Fruit fly (Drosophila melanogaster) whole organism, prepupa: ENCODE measurements around the gene CG18171.

Experiments used
- Blimp-1 ChIP-seq: fragments of 200-800 bp; sonication (Bioruptor generic); optimal IDR thresholded peaks from 3 replicates; lab custom pipeline; 2017; ENCODE audit warnings: missing biosample characterization, missing genetic modification characterization, mild to moderate bottlenecking, moderate library complexity, missing genetic modification reagents
- CG10669 ChIP-seq: fragments of 200-800 bp; sonication (Bioruptor generic); optimal IDR thresholded peaks from 3 replicates; lab custom pipeline; 2018; ENCODE audit warnings: missing biosample characterization, mild to moderate bottlenecking, missing genetic modification characterization, moderate library complexity
- CG11294 ChIP-seq: fragments of 200-800 bp; sonication (Bioruptor generic); IDR thresholded peaks from 2 replicates; pipeline ENCODE4 v1.3.6; 2022; ENCODE audit warnings: missing biosample characterization, missing genetic modification characterization
- CG11762 ChIP-seq: fragments of 200-800 bp; sonication (Bioruptor generic); optimal IDR thresholded peaks from 3 replicates; lab custom pipeline; 2016; ENCODE audit warnings: missing biosample characterization, missing genetic modification characterization; ENCODE audit not compliant: insufficient read depth
- CG1621 ChIP-seq: fragments of 200-800 bp; sonication (Bioruptor generic); optimal IDR thresholded peaks from 3 replicates; lab custom pipeline; 2018; ENCODE audit warnings: missing biosample characterization, mild to moderate bottlenecking, missing genetic modification characterization
- CG16779 ChIP-seq: fragments of 200-800 bp; sonication (Bioruptor generic); optimal IDR thresholded peaks from 3 replicates; lab custom pipeline; 2017; ENCODE audit warnings: missing biosample characterization, mild to moderate bottlenecking, missing genetic modification characterization
- CG3032 ChIP-seq: fragments of 200-800 bp; optimal IDR thresholded peaks from 2 replicates; lab custom pipeline; 2019; ENCODE audit warnings: missing biosample characterization, mild to moderate bottlenecking, missing genetic modification characterization, moderate library complexity
- CG32006 ChIP-seq: fragments of 200-800 bp; sonication (Bioruptor generic); optimal IDR thresholded peaks from 3 replicates; lab custom pipeline; 2017; ENCODE audit warnings: missing biosample characterization, mild to moderate bottlenecking, missing genetic modification characterization
- CG34406 ChIP-seq: fragments of 200-800 bp; sonication (Bioruptor generic); optimal IDR thresholded peaks from 3 replicates; lab custom pipeline; 2016; ENCODE audit warnings: missing biosample characterization, missing genetic modification characterization
- CG4318 ChIP-seq: fragments of 200-800 bp; sonication (Bioruptor generic); optimal IDR thresholded peaks from 3 replicates; lab custom pipeline; 2017; ENCODE audit warnings: missing biosample characterization, mild to moderate bottlenecking, missing genetic modification characterization
- CG6808 ChIP-seq: fragments of 200-800 bp; sonication (Bioruptor generic); optimal IDR thresholded peaks from 3 replicates; lab custom pipeline; 2017; ENCODE audit warnings: missing biosample characterization, missing genetic modification characterization, mild to moderate bottlenecking, moderate library complexity, missing genetic modification reagents
- CG6854 ChIP-seq: fragments of 200-800 bp; sonication (Bioruptor generic); optimal IDR thresholded peaks from 2 replicates; lab custom pipeline; 2017; ENCODE audit warnings: missing biosample characterization, mild to moderate bottlenecking, missing genetic modification characterization
- CG7368 ChIP-seq: fragments of 200-800 bp; sonication (Bioruptor generic); optimal IDR thresholded peaks from 3 replicates; lab custom pipeline; 2016; ENCODE audit warnings: missing biosample characterization, missing genetic modification characterization
- CG8119 ChIP-seq: fragments of 200-800 bp; sonication (Bioruptor generic); IDR thresholded peaks from 3 replicates; pipeline ENCODE4 v1.3.6; 2022; ENCODE audit warnings: missing biosample characterization, missing genetic modification characterization
- CG8319 ChIP-seq: fragments of 200-800 bp; sonication (Bioruptor generic); optimal IDR thresholded peaks from 3 replicates; lab custom pipeline; 2016; ENCODE audit warnings: missing biosample characterization, missing genetic modification characterization
- CG8632 ChIP-seq: fragments of 200-800 bp; sonication (Bioruptor generic); optimal IDR thresholded peaks from 3 replicates; lab custom pipeline; 2016; ENCODE audit warnings: missing biosample characterization, missing genetic modification characterization
- CG9139 ChIP-seq: fragments of 200-800 bp; sonication (Bioruptor generic); optimal IDR thresholded peaks from 3 replicates; lab custom pipeline; 2017; ENCODE audit warnings: missing biosample characterization, mild to moderate bottlenecking, missing genetic modification characterization
- Eip75B ChIP-seq: fragments of 200-800 bp; sonication (Bioruptor generic); optimal IDR thresholded peaks from 3 replicates; lab custom pipeline; 2016; ENCODE audit warnings: missing biosample characterization, missing genetic modification characterization
- Ets21C ChIP-seq: fragments of 200-800 bp; sonication (Bioruptor generic); optimal IDR thresholded peaks from 3 replicates; lab custom pipeline; 2016; ENCODE audit warnings: missing biosample characterization, missing genetic modification characterization
- Gug ChIP-seq: fragments of 200-800 bp; sonication (Bioruptor generic); IDR thresholded peaks from 2 replicates; pipeline ENCODE4 v1.3.6; 2022; ENCODE audit warnings: missing biosample characterization, missing genetic modification characterization
- Hr38 ChIP-seq: sonication (Bioruptor generic); optimal IDR thresholded peaks from 2 replicates; lab custom pipeline; 2016; ENCODE audit warnings: missing biosample characterization, missing genetic modification characterization
- Hr39 ChIP-seq: fragments of 200-800 bp; sonication (Bioruptor generic); optimal IDR thresholded peaks from 2 replicates; lab custom pipeline; 2016; ENCODE audit warnings: missing biosample characterization, missing genetic modification characterization
- Hr4 ChIP-seq: fragments of 200-800 bp; sonication (Bioruptor generic); optimal IDR thresholded peaks from 3 replicates; lab custom pipeline; 2016; ENCODE audit warnings: missing biosample characterization, missing genetic modification characterization
- Lpt ChIP-seq: fragments of 200-800 bp; sonication (Bioruptor generic); optimal IDR thresholded peaks from 3 replicates; lab custom pipeline; 2016; ENCODE audit warnings: missing biosample characterization, missing genetic modification characterization
- Met ChIP-seq: fragments of 200-800 bp; sonication (Bioruptor generic); optimal IDR thresholded peaks from 3 replicates; lab custom pipeline; 2016; ENCODE audit warnings: missing biosample characterization, missing genetic modification characterization
- OdsH ChIP-seq: fragments of 200-800 bp; sonication (Bioruptor generic); optimal IDR thresholded peaks from 3 replicates; lab custom pipeline; 2016; ENCODE audit warnings: missing biosample characterization, missing genetic modification characterization
- Smox ChIP-seq: fragments of 200-800 bp; sonication (Bioruptor generic); optimal IDR thresholded peaks from 3 replicates; lab custom pipeline; 2016; ENCODE audit warnings: missing biosample characterization, missing genetic modification characterization
- Sox15 ChIP-seq: fragments of 200-800 bp; sonication (Bioruptor generic); optimal IDR thresholded peaks from 3 replicates; lab custom pipeline; 2016; ENCODE audit warnings: missing biosample characterization, missing genetic modification characterization
- achi ChIP-seq: fragments of 200-800 bp; sonication (Bioruptor generic); optimal IDR thresholded peaks from 3 replicates; lab custom pipeline; 2016; ENCODE audit warnings: missing biosample characterization, missing genetic modification characterization
- acj6 ChIP-seq: fragments of 200-800 bp; sonication (Bioruptor generic); optimal IDR thresholded peaks from 3 replicates; lab custom pipeline; 2016; ENCODE audit warnings: missing biosample characterization, missing genetic modification characterization
- dac ChIP-seq: fragments of 200-800 bp; sonication (Bioruptor generic); optimal IDR thresholded peaks from 2 replicates; lab custom pipeline; 2017; ENCODE audit warnings: missing biosample characterization, mild to moderate bottlenecking, missing genetic modification characterization
- dsx ChIP-seq: fragments of 200-800 bp; optimal IDR thresholded peaks from 3 replicates; lab custom pipeline; 2019; ENCODE audit warnings: missing biosample characterization, mild to moderate bottlenecking, missing genetic modification characterization, moderate library complexity; ENCODE audit not compliant: poor library complexity, severe bottlenecking
- esn ChIP-seq: fragments of 200-800 bp; sonication (Bioruptor generic); optimal IDR thresholded peaks from 2 replicates; lab custom pipeline; 2016; ENCODE audit warnings: missing biosample characterization, mild to moderate bottlenecking, missing genetic modification characterization, moderate library complexity
- fd59A ChIP-seq: fragments of 200-800 bp; sonication (Bioruptor generic); optimal IDR thresholded peaks from 2 replicates; lab custom pipeline; 2017; ENCODE audit warnings: missing biosample characterization, mild to moderate bottlenecking, missing genetic modification characterization, missing genetic modification reagents
- fkh ChIP-seq: fragments of 200-800 bp; sonication (Bioruptor generic); optimal IDR thresholded peaks from 3 replicates; lab custom pipeline; 2017; ENCODE audit warnings: missing biosample characterization, mild to moderate bottlenecking, missing genetic modification characterization, moderate library complexity
- salr ChIP-seq, 2 experiments: fragments of 200-800 bp; sonication (Bioruptor generic); optimal IDR thresholded peaks; 3 replicates each; lab custom pipeline; 2016 to 2018; ENCODE audit warnings: missing biosample characterization in 2 of 2, missing genetic modification characterization in 2 of 2, mild to moderate bottlenecking in 1 of 2
- spab ChIP-seq: fragments of 200-800 bp; sonication (Bioruptor generic); optimal IDR thresholded peaks from 2 replicates; lab custom pipeline; 2017; ENCODE audit warnings: missing biosample characterization, mild to moderate bottlenecking, missing genetic modification characterization, missing genetic modification reagents
- ss ChIP-seq, 2 experiments: fragments of 200-800 bp; sonication (Bioruptor generic); optimal IDR thresholded peaks; 2 replicates in 1 of 2; 3 replicates in 1 of 2; lab custom pipeline; 2017 to 2018; ENCODE audit warnings: mild to moderate bottlenecking in 2 of 2, missing biosample characterization in 2 of 2, missing genetic modification characterization in 2 of 2, moderate library complexity in 1 of 2
- svp ChIP-seq: fragments of 200-800 bp; sonication (Bioruptor generic); peaks from one replicate; lab custom pipeline; 2016; ENCODE audit warnings: missing biosample characterization, missing genetic modification characterization
- topi ChIP-seq: fragments of 200-800 bp; sonication (Bioruptor generic); optimal IDR thresholded peaks from 3 replicates; lab custom pipeline; 2016; ENCODE audit warnings: missing biosample characterization, missing genetic modification characterization

CG18171 gene

DNA sequence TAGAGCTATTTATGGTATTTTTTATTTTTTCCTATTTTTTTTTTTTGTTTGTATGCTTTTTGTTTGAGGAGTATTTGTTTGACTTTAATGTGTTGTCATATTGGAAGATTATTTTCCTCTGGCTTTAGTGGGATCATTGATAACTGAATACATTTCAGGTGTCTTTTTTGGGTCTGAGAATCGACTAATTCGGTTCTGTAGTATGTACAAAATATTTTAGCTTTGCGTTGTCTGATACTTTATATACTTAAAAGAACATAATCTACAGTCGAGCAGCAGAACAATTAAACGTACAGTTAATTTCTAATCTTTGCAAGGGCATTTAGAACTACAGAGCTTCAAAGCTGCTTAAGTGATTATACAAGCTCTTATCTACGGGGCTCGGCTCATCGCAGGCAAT, at the start of gene CG18171:
CG18171 (minus strand) TSS at position 101 of the 400 bp plus-strand sequence.
- TF ChIP-seq Gug (no peak), Hr39 (GFP tag; lab: Kevin White, UChicago) (no peak), CG4318 (GFP tag; lab: Kevin White, UChicago) (no peak), achi (no peak), fd59A (GFP tag; lab: Kevin White, UChicago) (no peak), spab (GFP tag; lab: Kevin White, UChicago) (no peak), dac (no peak), CG11294 (GFP tag; lab: Robert Waterston, UW) (no peak), Hr4 (GFP tag; lab: Kevin White, UChicago) (no peak)

DNA sequence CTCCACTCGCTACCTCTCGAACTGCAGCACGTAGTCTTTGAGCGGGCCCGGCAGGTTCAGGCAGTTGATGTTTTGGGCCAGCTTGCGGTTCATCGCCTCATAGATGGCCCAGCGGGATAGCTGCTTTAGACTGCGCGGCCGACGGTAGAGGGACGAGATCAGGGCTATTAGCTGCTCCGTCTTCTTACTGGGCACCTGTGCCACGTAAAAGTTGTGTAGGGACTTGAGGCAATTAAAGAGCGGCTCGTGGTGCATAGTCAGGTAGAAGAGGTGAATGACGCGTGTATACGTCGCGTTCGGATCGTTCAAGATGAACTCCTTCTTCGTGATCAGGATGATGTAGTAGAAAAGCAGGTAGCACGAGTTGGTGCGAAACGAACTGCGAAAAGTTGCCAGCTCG, 49.6 kb upstream of the CG18171 start:
- no peak for TF ChIP-seq ss (GFP tag; optimal IDR thresholded peaks at IDR 0.05; lab: Kevin White, UChicago)
- TF ChIP-seq Lpt (GFP tag; lab: Kevin White, UChicago), result no peak
- TF ChIP-seq acj6 (GFP tag; lab: Kevin White, UChicago), result no peak
- TF ChIP-seq CG7368 (GFP tag; lab: Kevin White, UChicago), result no peak
- TF ChIP-seq CG10669 (GFP tag; lab: Kevin White, UChicago), result no peak
- no peak for TF ChIP-seq CG8319 (GFP tag; lab: Kevin White, UChicago)
- no peak for TF ChIP-seq CG11294 (GFP tag; lab: Robert Waterston, UW)
- TF ChIP-seq fkh (GFP tag; lab: Kevin White, UChicago), result no peak
- no peak for TF ChIP-seq Blimp-1 (GFP tag; lab: Kevin White, UChicago)

DNA sequence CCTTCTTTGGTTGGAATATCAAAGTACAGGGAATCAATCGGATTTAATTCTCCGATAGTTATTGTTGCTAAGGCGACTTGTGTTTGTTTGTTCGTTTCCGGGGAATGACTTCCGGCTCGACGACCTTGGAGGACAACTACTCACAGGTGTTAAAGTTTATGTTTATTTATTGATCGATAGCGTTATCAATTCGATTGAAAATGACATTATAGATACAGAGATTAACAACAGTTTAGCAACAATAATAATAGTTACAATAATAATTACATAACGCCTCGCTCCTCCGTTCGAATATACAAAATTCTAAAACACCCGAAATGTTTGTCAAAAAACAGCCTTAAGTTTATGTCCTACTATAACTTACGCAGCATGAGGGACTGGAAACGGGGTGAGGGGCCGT, 48.7 kb upstream of the CG18171 start, which contains the start of gene Dhc62B:
Dhc62B (minus strand) TSS at position 101 of the 400 bp plus-strand sequence.
- TF ChIP-seq svp (GFP tag; lab: Kevin White, UChicago), result peak; percentile 9
- no peak for TF ChIP-seq salr (GFP tag; optimal IDR thresholded peaks at IDR 0.05; lab: Kevin White, UChicago)

DNA sequence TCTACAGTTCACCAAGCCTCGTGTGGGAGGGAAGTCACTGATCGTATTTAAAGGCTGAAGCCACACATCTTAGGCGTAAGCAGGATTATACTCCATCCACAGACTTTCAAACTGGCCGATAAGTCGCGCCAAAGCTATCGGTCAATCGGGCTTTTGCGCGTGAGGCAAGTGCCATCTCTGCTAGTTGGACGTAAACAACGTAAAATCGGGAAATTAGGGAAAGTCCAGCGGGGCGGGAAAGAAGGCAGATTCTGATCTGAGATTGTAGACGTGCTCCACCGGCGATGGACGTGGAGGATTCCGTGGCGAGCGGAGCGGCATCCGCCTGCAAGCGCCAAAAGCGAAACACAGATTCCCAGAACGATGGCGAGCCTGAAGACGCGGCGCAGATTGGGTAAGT, 33.2 kb upstream of the CG18171 start, which contains the start of gene CG8001:
CG8001 (plus strand) TSS at position 17 of the 400 bp plus-strand sequence.
- TF ChIP-seq Eip75B (GFP tag; lab: Kevin White, UChicago) (no peak), CG1621 (tag; lab: Kevin White, UChicago) (peak; percentile 68)
- TF ChIP-seq, all 60 proteins: peak for 1

DNA sequence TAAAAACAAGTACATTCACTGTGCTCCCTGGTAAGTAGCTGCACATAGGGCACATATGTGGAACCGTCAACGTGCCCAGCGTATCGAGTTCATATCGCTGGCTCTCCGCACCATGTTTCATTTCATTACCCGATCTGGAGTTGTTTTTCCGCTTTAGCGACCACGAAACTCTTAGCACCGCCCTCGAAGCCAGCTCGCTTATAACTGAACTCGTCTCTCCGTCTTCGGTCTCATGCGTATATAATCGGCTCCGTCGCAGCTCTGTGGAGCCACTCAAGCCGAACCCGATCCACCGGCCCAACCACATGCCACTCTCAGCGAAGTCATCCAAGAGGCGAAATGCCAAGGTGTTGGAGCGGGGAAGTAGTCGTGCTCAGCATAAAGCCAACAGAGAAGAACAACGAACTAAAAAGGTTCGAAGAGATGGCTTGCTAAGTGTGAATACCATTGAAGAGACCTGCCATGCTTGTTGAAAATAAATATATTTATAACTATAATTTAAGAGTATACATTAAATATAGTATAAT, 32.6 kb upstream of the CG18171 start, which contains the start of gene Cht2:
Cht2 (minus strand) TSS at position 477 of the 527 bp plus-strand sequence.
- TF ChIP-seq spab (GFP tag; lab: Kevin White, UChicago) (no peak), ss (GFP tag; optimal IDR thresholded peaks at IDR 0.05; lab: Kevin White, UChicago) (peak; percentile 42 to 61), fd59A (GFP tag; lab: Kevin White, UChicago) (no peak), CG4318 (GFP tag; lab: Kevin White, UChicago) (no peak), CG10669 (GFP tag; lab: Kevin White, UChicago) (no peak), Lpt (GFP tag; lab: Kevin White, UChicago) (peak; percentile 69), topi (GFP tag; lab: Kevin White, UChicago) (no peak), Gug (no peak), Ets21C (GFP tag; lab: Kevin White, UChicago) (no peak), CG8632 (GFP tag; lab: Kevin White, UChicago) (no peak), CG11762 (GFP tag; lab: Kevin White, UChicago) (no peak), achi (no peak), CG9139 (GFP tag; lab: Kevin White, UChicago) (peak; percentile 49), dsx (GFP tag; lab: Kevin White, UChicago) (peak; percentile 63), Sox15 (GFP tag; lab: Kevin White, UChicago) (no peak), CG8319 (GFP tag; lab: Kevin White, UChicago) (no peak), CG32006 (GFP tag; lab: Kevin White, UChicago) (no peak), Met (GFP tag; lab: Kevin White, UChicago) (no peak), dac (no peak), Eip75B (GFP tag; lab: Kevin White, UChicago) (no peak), Hr38 (GFP tag; lab: Kevin White, UChicago) (no peak), CG6808 (peak; percentile 25), CG8119 (peak; percentile 53; the same call in 2 of the 3 replicates), CG1621 (tag; lab: Kevin White, UChicago) (peak; percentile 41), CG16779 (tag; lab: Kevin White, UChicago) (no peak), CG3032 (tag; lab: Kevin White, UChicago) (no peak), CG34406 (GFP tag; lab: Kevin White, UChicago) (no peak), acj6 (GFP tag; lab: Kevin White, UChicago) (no peak), OdsH (GFP tag; lab: Kevin White, UChicago) (no peak), esn (GFP tag; lab: Kevin White, UChicago) (no peak), Smox (GFP tag; lab: Kevin White, UChicago) (no peak), CG6854 (GFP tag; lab: Kevin White, UChicago) (peak; percentile 50)
